Worm (Caenorhabditis elegans) whole organism, L1 larva: Measurements from ENCODE around the gene T09F3.4.

Experiments used
- F16B12.6 ChIP-seq: fragments of 150-350 bp; optimal IDR thresholded peaks from 2 replicates; lab custom pipeline; 2014; ENCODE audit warnings: missing biosample characterization, missing genetic modification characterization
- aha-1 ChIP-seq: fragments of 150-350 bp; optimal IDR thresholded peaks from 2 replicates; lab custom pipeline; 2014; ENCODE audit warnings: missing biosample characterization, missing genetic modification characterization
- ama-1 ChIP-seq: fragments of 150-350 bp; optimal IDR thresholded peaks from 2 replicates; lab custom pipeline; 2014
- ceh-8 ChIP-seq: fragments of 200-800 bp; sonication (Bioruptor generic); optimal IDR thresholded peaks from 2 replicates; lab custom pipeline; 2018; ENCODE audit warnings: mild to moderate bottlenecking, missing genetic modification characterization, moderate library complexity, missing compliant biosample characterization
- ceh-88 ChIP-seq: fragments of 200-800 bp; sonication (Bioruptor generic); IDR thresholded peaks from 2 replicates; pipeline ENCODE4 v1.3.6; 2022; ENCODE audit warnings: missing genetic modification characterization, missing compliant biosample characterization
- ceh-90 ChIP-seq: sonication (generic microtip); optimal IDR thresholded peaks from 2 replicates; lab custom pipeline; 2016; ENCODE audit warnings: missing genetic modification characterization, missing compliant biosample characterization
- ces-1 ChIP-seq: fragments of 150-350 bp; optimal IDR thresholded peaks from 2 replicates; lab custom pipeline; 2014; ENCODE audit warnings: missing biosample characterization, missing genetic modification reagents, missing genetic modification characterization
- dpl-1 ChIP-seq, 3 experiments: fragments of 150-350 bp in 2 of 3; sonication (generic microtip) in 1 of 3; optimal IDR thresholded peaks; 2 replicates each; lab custom pipeline; 2014 to 2017; ENCODE audit warnings: missing biosample characterization in 3 of 3, missing genetic modification characterization in 3 of 3, missing genetic modification reagents in 3 of 3
- efl-1 ChIP-seq, 4 experiments: fragments of 150-350 bp; optimal IDR thresholded peaks in 3 of 4; peaks in 1 of 4; 1 replicate in 1 of 4; 2 replicates in 3 of 4; lab custom pipeline; 2014; ENCODE audit warnings: missing biosample characterization in 2 of 4, missing genetic modification characterization in 2 of 4, missing genetic modification reagents in 2 of 4
- egl-13 ChIP-seq: sonication (generic microtip); optimal IDR thresholded peaks from 2 replicates; lab custom pipeline; 2016; ENCODE audit warnings: missing genotype, missing genetic modification reagents, missing genetic modification characterization, missing compliant biosample characterization
- ets-5 ChIP-seq: fragments of 200-800 bp; sonication (Bioruptor generic); IDR thresholded peaks from 2 replicates; pipeline ENCODE4 v1.3.6; 2022; ENCODE audit warnings: missing genetic modification characterization, missing compliant biosample characterization
- fkh-8 ChIP-seq: sonication (generic microtip); optimal IDR thresholded peaks from 2 replicates; lab custom pipeline; 2016; ENCODE audit warnings: mild to moderate bottlenecking, missing genetic modification characterization, missing compliant biosample characterization
- fos-1 ChIP-seq: fragments of 150-350 bp; optimal IDR thresholded peaks from 2 replicates; lab custom pipeline; 2014; ENCODE audit warnings: missing biosample characterization, missing genetic modification characterization
- hpl-2 ChIP-seq: fragments of 150-350 bp; optimal IDR thresholded peaks from 2 replicates; lab custom pipeline; 2014; ENCODE audit warnings: missing biosample characterization, missing genetic modification reagents, missing genetic modification characterization
- jun-1 ChIP-seq: fragments of 150-350 bp; optimal IDR thresholded peaks from 2 replicates; lab custom pipeline; 2014; ENCODE audit warnings: missing biosample characterization, missing genetic modification reagents, missing genetic modification characterization
- lin-15B ChIP-seq: fragments of 150-350 bp; sonication (generic microtip); optimal IDR thresholded peaks from 3 replicates; lab custom pipeline; 2014; ENCODE audit warnings: missing biosample characterization, missing genetic modification characterization
- lin-35 ChIP-seq, 2 experiments: fragments of 150-350 bp; optimal IDR thresholded peaks; 2 replicates each; lab custom pipeline; 2014; ENCODE audit warnings: missing biosample characterization in 2 of 2, missing genetic modification characterization in 2 of 2, missing genetic modification reagents in 2 of 2
- lsy-2 ChIP-seq, 2 experiments: fragments of 150-350 bp; optimal IDR thresholded peaks; 2 replicates each; lab custom pipeline; 2014; ENCODE audit warnings: missing biosample characterization in 2 of 2, missing genetic modification characterization in 2 of 2
- mab-9 ChIP-seq: fragments of 200-800 bp; sonication (Bioruptor generic); IDR thresholded peaks from 2 replicates; pipeline ENCODE4 v1.3.6; 2022; ENCODE audit warnings: missing genetic modification reagents, missing genetic modification characterization, missing compliant biosample characterization
- mef-2 ChIP-seq: fragments of 150-350 bp; optimal IDR thresholded peaks from 2 replicates; lab custom pipeline; 2014; ENCODE audit warnings: missing biosample characterization, missing genetic modification characterization
- nhr-11 ChIP-seq: fragments of 150-350 bp; optimal IDR thresholded peaks from 2 replicates; lab custom pipeline; 2014; ENCODE audit warnings: missing biosample characterization, missing genetic modification characterization
- nhr-12 ChIP-seq: sonication (generic microtip); optimal IDR thresholded peaks from 2 replicates; lab custom pipeline; 2017; ENCODE audit warnings: missing biosample characterization, missing genetic modification characterization
- nhr-20 ChIP-seq: sonication (generic microtip); optimal IDR thresholded peaks from 2 replicates; lab custom pipeline; 2016; ENCODE audit warnings: mild to moderate bottlenecking, missing genetic modification characterization, missing compliant biosample characterization
- nhr-237 ChIP-seq: fragments of 150-350 bp; optimal IDR thresholded peaks from 2 replicates; lab custom pipeline; 2014; ENCODE audit warnings: missing biosample characterization, missing genetic modification characterization
- nhr-71 ChIP-seq: sonication (generic microtip); optimal IDR thresholded peaks from 2 replicates; lab custom pipeline; 2016; ENCODE audit warnings: mild to moderate bottlenecking, missing genetic modification characterization, moderate library complexity, missing compliant biosample characterization
- nhr-76 ChIP-seq: sonication (generic microtip); optimal IDR thresholded peaks from 2 replicates; lab custom pipeline; 2017; ENCODE audit warnings: missing biosample characterization, missing genetic modification characterization
- nhr-84 ChIP-seq: sonication (generic microtip); optimal IDR thresholded peaks from 2 replicates; lab custom pipeline; 2017; ENCODE audit warnings: missing biosample characterization, missing genetic modification characterization
- nhr-85 ChIP-seq: sonication (generic microtip); peaks from one replicate; lab custom pipeline; 2016; ENCODE audit warnings: missing genetic modification characterization, inconsistent platforms, missing compliant biosample characterization
- pag-3 ChIP-seq: sonication (generic microtip); optimal IDR thresholded peaks from 2 replicates; lab custom pipeline; 2017; ENCODE audit warnings: missing genetic modification characterization, mild to moderate bottlenecking, missing compliant biosample characterization, antibody characterized with exemption, borderline replicate concordance; ENCODE audit not compliant: insufficient read depth
- pqm-1 ChIP-seq: sonication (generic microtip); optimal IDR thresholded peaks from 3 replicates; lab custom pipeline; 2017; ENCODE audit warnings: missing biosample characterization, missing genetic modification characterization
- rnt-1 ChIP-seq: sonication (generic microtip); optimal IDR thresholded peaks from 2 replicates; lab custom pipeline; 2016; ENCODE audit warnings: mild to moderate bottlenecking, missing genetic modification characterization, moderate library complexity, missing compliant biosample characterization
- skn-1 ChIP-seq: fragments of 150-350 bp; optimal IDR thresholded peaks from 2 replicates; lab custom pipeline; 2014; ENCODE audit warnings: missing biosample characterization, missing genetic modification characterization
- snpc-4 ChIP-seq: fragments of 150-350 bp; optimal IDR thresholded peaks from 2 replicates; lab custom pipeline; 2014; ENCODE audit warnings: missing biosample characterization, missing genetic modification characterization
- sptf-1 ChIP-seq: fragments of 150-350 bp; optimal IDR thresholded peaks from 2 replicates; lab custom pipeline; 2014; ENCODE audit warnings: missing biosample characterization, missing genetic modification characterization
- sup-37 ChIP-seq: fragments of 200-800 bp; sonication (Bioruptor generic); optimal IDR thresholded peaks from 2 replicates; lab custom pipeline; 2018; ENCODE audit warnings: mild to moderate bottlenecking, missing genetic modification characterization, missing compliant biosample characterization
- unc-30 ChIP-seq: sonication (generic microtip); optimal IDR thresholded peaks from 2 replicates; lab custom pipeline; 2017; ENCODE audit warnings: missing biosample characterization, missing genetic modification characterization
- unc-62 ChIP-seq: fragments of 150-350 bp; optimal IDR thresholded peaks from 2 replicates; lab custom pipeline; 2014; ENCODE audit warnings: missing biosample characterization, missing genetic modification reagents, missing genetic modification characterization
- unc-86 ChIP-seq: sonication (generic microtip); optimal IDR thresholded peaks from 2 replicates; lab custom pipeline; 2016; ENCODE audit warnings: missing genetic modification characterization, missing compliant biosample characterization
- unc-98 ChIP-seq: fragments of 200-800 bp; sonication (Bioruptor generic); IDR thresholded peaks from 2 replicates; pipeline ENCODE4 v1.3.6; 2022; ENCODE audit warnings: missing genetic modification characterization, missing compliant biosample characterization
- zag-1 ChIP-seq: fragments of 150-350 bp; optimal IDR thresholded peaks from 2 replicates; lab custom pipeline; 2014; ENCODE audit warnings: missing biosample characterization, missing genetic modification characterization
- zip-4 ChIP-seq: fragments of 200-800 bp; sonication (Bioruptor generic); optimal IDR thresholded peaks from 2 replicates; lab custom pipeline; 2018; ENCODE audit warnings: mild to moderate bottlenecking, missing genetic modification characterization, moderate library complexity, missing compliant biosample characterization
- ztf-4 ChIP-seq: fragments of 150-350 bp; optimal IDR thresholded peaks from 2 replicates; lab custom pipeline; 2014; ENCODE audit warnings: missing biosample characterization, missing genetic modification characterization

The T09F3.4 gene

ce11 chrII:10395303-10395757 lies at the start of gene T09F3.4 (continued):
- no peak for TF ChIP-seq aha-1 (tag; lab: Kevin White, UChicago)
- peak; percentile 42 for TF ChIP-seq skn-1 (tag; lab: Kevin White, UChicago)
- peak; percentile 23 for TF ChIP-seq F16B12.6 (tag; lab: Kevin White, UChicago)
- TF ChIP-seq nhr-84, result no peak
- peak; percentile 59 for TF ChIP-seq fkh-8 (tag; lab: Kevin White, UChicago)
- TF ChIP-seq hpl-2 (GFP tag; lab: Kevin White, UChicago), result no peak
- TF ChIP-seq snpc-4, result peak; percentile 37
- no peak for TF ChIP-seq ceh-88 (GFP tag; lab: Robert Waterston, UW)
- no peak for TF ChIP-seq zip-4 (GFP tag; lab: Kevin White, UChicago)
- no peak for TF ChIP-seq ceh-8 (GFP tag; lab: Kevin White, UChicago)
- TF ChIP-seq nhr-237, result no peak
- no peak for TF ChIP-seq zag-1 (tag; lab: Kevin White, UChicago)
- peak; percentile 87 for TF ChIP-seq nhr-71 (tag; lab: Kevin White, UChicago)
- peak; percentile 58 to 66 for TF ChIP-seq lin-35 (GFP tag; optimal IDR thresholded peaks at IDR 0.05; lab: Kevin White, UChicago)
- TF ChIP-seq nhr-85 (tag; lab: Kevin White, UChicago), result peak; percentile 89
- peak; percentile 0 for TF ChIP-seq ztf-4 (tag; lab: Kevin White, UChicago)
- TF ChIP-seq unc-62 (GFP tag; lab: Kevin White, UChicago), result no peak
- TF ChIP-seq lsy-2 (tag; optimal IDR thresholded peaks at IDR 0.05; lab: Kevin White, UChicago), result peak; percentile 72 to 76
- no peak for TF ChIP-seq ces-1
- peak; percentile 26 for TF ChIP-seq unc-86
- TF ChIP-seq pag-3, result no peak
- no peak for TF ChIP-seq ama-1 (lab: Kevin White, UChicago)
- no peak for TF ChIP-seq mef-2 (tag; lab: Kevin White, UChicago)
- no peak for TF ChIP-seq ets-5 (GFP tag; lab: Robert Waterston, UW)
- peak; percentile 58 to 66 for TF ChIP-seq efl-1 (optimal IDR thresholded peaks at IDR 0.05; lab: Kevin White, UChicago)
- peak; percentile 59 to 95 for TF ChIP-seq efl-1 (GFP tag; optimal IDR thresholded peaks at IDR 0.05 in 1 of 2; lab: Kevin White, UChicago)
- no peak for TF ChIP-seq nhr-12
- TF ChIP-seq lin-15B, result peak; percentile 28
- peak; percentile 92 for TF ChIP-seq nhr-20 (tag; lab: Kevin White, UChicago)
- peak; percentile 96 for TF ChIP-seq rnt-1 (tag; lab: Kevin White, UChicago)
- TF ChIP-seq mab-9 (GFP tag; lab: Robert Waterston, UW), result no peak
- peak; percentile 44 to 68 (median 60) for TF ChIP-seq dpl-1 (GFP tag; optimal IDR thresholded peaks at IDR 0.05; lab: Kevin White, UChicago)
- no peak for TF ChIP-seq sptf-1 (tag; lab: Kevin White, UChicago)

DNA sequence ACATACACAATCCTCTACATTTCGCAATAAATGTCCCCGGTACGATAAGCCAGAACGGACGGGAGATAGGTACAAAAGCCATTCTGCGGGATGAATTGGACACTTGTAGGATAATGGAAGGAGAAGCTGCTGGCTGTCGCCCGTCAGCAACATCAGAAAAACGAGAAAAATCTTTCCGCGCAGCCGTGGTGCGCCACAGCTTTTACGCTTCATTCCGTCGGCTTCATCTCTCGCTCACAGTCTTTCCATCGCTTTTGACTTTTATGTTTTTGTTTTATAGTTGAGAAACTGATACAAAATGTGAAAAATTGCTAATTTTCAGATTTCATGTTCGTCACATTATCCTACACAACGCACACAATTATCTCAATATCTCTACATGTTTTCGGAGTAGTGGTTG lies 49.4 kb upstream of the T09F3.4 start, which contains the start of gene C07E3.10:
Gene C07E3.10 (plus strand): TSS at position 301 of the 400 bp plus-strand sequence.
- TF ChIP-seq lin-35 (GFP tag; optimal IDR thresholded peaks at IDR 0.05; lab: Kevin White, UChicago) (no peak), fos-1 (tag; lab: Kevin White, UChicago) (no peak), egl-13 (tag; lab: Kevin White, UChicago) (no peak), unc-86 (no peak), zip-4 (GFP tag; lab: Kevin White, UChicago) (no peak), pqm-1 (no peak), nhr-20 (tag; lab: Kevin White, UChicago) (no peak), nhr-11 (tag; lab: Kevin White, UChicago) (no peak), unc-30 (tag; lab: Kevin White, UChicago) (no peak), sup-37 (GFP tag; lab: Kevin White, UChicago) (no peak), unc-98 (GFP tag; lab: Robert Waterston, UW) (no peak), unc-62 (GFP tag; lab: Kevin White, UChicago) (no peak), nhr-76 (no peak), mab-9 (GFP tag; lab: Robert Waterston, UW) (no peak)
- TF ChIP-seq, all 84 proteins: peak for 0

DNA sequence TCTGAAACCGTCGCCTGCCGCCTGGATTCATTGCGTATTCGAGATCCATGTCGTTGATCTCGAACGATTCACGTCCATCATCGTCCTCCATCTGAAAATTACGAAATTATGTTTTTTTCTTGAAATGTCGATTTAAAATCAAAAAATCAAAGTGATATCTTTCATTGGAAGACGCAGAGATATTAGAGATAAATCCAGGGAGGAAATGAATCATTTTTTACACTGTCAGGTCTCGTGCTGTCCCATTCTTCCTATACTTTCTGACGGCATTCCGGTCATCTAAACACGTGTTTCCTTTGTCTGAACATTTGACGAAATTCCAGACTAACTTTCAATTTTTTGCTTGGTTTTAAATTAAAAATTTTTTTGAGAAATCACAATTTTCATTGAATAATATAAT lies 45.6 kb upstream of the T09F3.4 start, which contains the start of gene stip-1:
Gene stip-1 (minus strand): TSS at position 98 of the 400 bp plus-strand sequence.
- TF ChIP-seq ceh-90 (tag; lab: Kevin White, UChicago) (no peak), nhr-71 (tag; lab: Kevin White, UChicago) (peak; percentile 39), rnt-1 (tag; lab: Kevin White, UChicago) (peak; percentile 27), jun-1 (tag; lab: Kevin White, UChicago) (no peak), efl-1 (optimal IDR thresholded peaks at IDR 0.05; lab: Kevin White, UChicago) (no peak), efl-1 (GFP tag; optimal IDR thresholded peaks at IDR 0.05 in 1 of 2; lab: Kevin White, UChicago) (peak in 1 of 2 experiments; percentile 91), lsy-2 (tag; optimal IDR thresholded peaks at IDR 0.05; lab: Kevin White, UChicago) (peak in 1 of 2 experiments; percentile 2)
